Fruit fly (Drosophila melanogaster) whole organism: ENCODE data around the gene endos.

Source experiments
- CG8478 ChIP-seq: fragments of >200 bp; optimal IDR thresholded peaks from 2 replicates; lab custom pipeline; 2018; ENCODE audit warnings: inconsistent platforms
- Dll ChIP-seq: fragments of >200 bp; optimal IDR thresholded peaks from 2 replicates; lab custom pipeline; 2017
- EcR ChIP-seq, 2 experiments: fragments of >200 bp; optimal IDR thresholded peaks; 2 replicates each; lab custom pipeline; 2017; ENCODE audit warnings: missing biosample characterization in 2 of 2, missing genetic modification characterization in 2 of 2, missing genetic modification reagents in 2 of 2
- pan ChIP-seq: fragments of >200 bp; optimal IDR thresholded peaks from 2 replicates; lab custom pipeline; 2017
- psq ChIP-seq: fragments of >200 bp; optimal IDR thresholded peaks from 2 replicates; lab custom pipeline; 2017
- usp ChIP-seq: fragments of >200 bp; optimal IDR thresholded peaks from 2 replicates; lab custom pipeline; 2017; ENCODE audit warnings: missing biosample characterization, missing genetic modification characterization, mixed read lengths

Gene endos

dm6 chr3L:13999204-13999603, 32.3 kb downstream of the endos start, which contains the start of gene CG17359:
Gene CG17359 (minus strand): TSS chr3L:13999251.
- TF ChIP-seq pan = no peak
- no peak for TF ChIP-seq usp (GFP tag; lab: Kevin White, UChicago)
- TF ChIP-seq psq (lab: Kevin White, UChicago) = no peak
- TF ChIP-seq EcR (GFP tag; optimal IDR thresholded peaks at IDR 0.05; lab: Kevin White, UChicago) = no peak
- no peak for TF ChIP-seq Dll

- TF ChIP-seq Dll = no peak
- TF ChIP-seq psq (lab: Kevin White, UChicago) = no peak
- TF ChIP-seq usp (GFP tag; lab: Kevin White, UChicago) = no peak
- TF ChIP-seq pan = no peak
- no peak for TF ChIP-seq EcR (GFP tag; optimal IDR thresholded peaks at IDR 0.05; lab: Kevin White, UChicago)
- TF ChIP-seq CG8478 (lab: Kevin White, UChicago) = no peak
Observed at dm6 chr3L:13996992-13997391, 34.5 kb downstream of the endos start, which contains the start of gene CG17361. Gene CG17361 (plus strand): TSS chr3L:13997191.

dm6 chr3L:13996437-13996836, 35.1 kb downstream of the endos start:
- TF ChIP-seq EcR (GFP tag; optimal IDR thresholded peaks at IDR 0.05; lab: Kevin White, UChicago) (no peak), Dll (no peak), usp (GFP tag; lab: Kevin White, UChicago) (no peak), CG8478 (lab: Kevin White, UChicago) (no peak), pan (no peak), psq (lab: Kevin White, UChicago) (no peak)

- no peak for TF ChIP-seq usp (GFP tag; lab: Kevin White, UChicago)
Observed at dm6 chr3L:13993742-13994719, 37.5 kb downstream of the endos start, which contains the start of gene CtsK1. Gene CtsK1 (plus strand): TSS chr3L:13994231.

- TF ChIP-seq EcR (GFP tag; optimal IDR thresholded peaks at IDR 0.05; lab: Kevin White, UChicago) (no peak), CG8478 (lab: Kevin White, UChicago) (no peak), usp (GFP tag; lab: Kevin White, UChicago) (no peak), Dll (no peak), psq (lab: Kevin White, UChicago) (no peak), pan (no peak)
Observed at dm6 chr3L:13993233-13993741, 38.2 kb downstream of the endos start, which contains the start of gene CG17364. Gene CG17364 (minus strand): TSS chr3L:13993400.

dm6 chr3L:13991314-13991713, 40.2 kb downstream of the endos start:
- TF ChIP-seq usp (GFP tag; lab: Kevin White, UChicago) (no peak), CG8478 (lab: Kevin White, UChicago) (no peak), Dll (no peak)

- no peak for TF ChIP-seq psq (lab: Kevin White, UChicago)
- TF ChIP-seq usp (GFP tag; lab: Kevin White, UChicago) = no peak
- TF ChIP-seq CG8478 (lab: Kevin White, UChicago) = no peak
- no peak for TF ChIP-seq Dll
- no peak for TF ChIP-seq EcR (GFP tag; optimal IDR thresholded peaks at IDR 0.05; lab: Kevin White, UChicago)
- TF ChIP-seq pan = no peak
Observed at dm6 chr3L:13987578-13987977, 43.9 kb downstream of the endos start, which contains the start of gene CG9040. Gene CG9040 (plus strand): TSS chr3L:13987878.

- TF ChIP-seq EcR (GFP tag; optimal IDR thresholded peaks at IDR 0.05; lab: Kevin White, UChicago) (no peak), psq (lab: Kevin White, UChicago) (no peak), Dll (no peak), pan (no peak), CG8478 (lab: Kevin White, UChicago) (no peak), usp (GFP tag; lab: Kevin White, UChicago) (no peak)
Observed at dm6 chr3L:13986330-13986729, 45.2 kb downstream of the endos start, which contains the start of gene CG17362. Gene CG17362 (plus strand): TSS chr3L:13986620.

dm6 chr3L:13982516-13982915, 49.0 kb downstream of the endos start:
- TF ChIP-seq usp (GFP tag; lab: Kevin White, UChicago) (no peak), psq (lab: Kevin White, UChicago) (no peak), EcR (GFP tag; optimal IDR thresholded peaks at IDR 0.05; lab: Kevin White, UChicago) (no peak), Dll (no peak), CG8478 (lab: Kevin White, UChicago) (no peak), pan (no peak)
